Fruit fly (Drosophila melanogaster) whole organism, embryonic: ENCODE data around the gene Bcs1.

ENCODE experiments used
- Ada2b ChIP-seq: fragments of 200-800 bp; sonication (Bioruptor generic); IDR thresholded peaks from 2 replicates; pipeline ENCODE4 v1.3.6; 2022; ENCODE audit warnings: missing biosample characterization, missing genetic modification characterization
- Atf3 ChIP-seq: fragments of 200-800 bp; sonication (Bioruptor generic); optimal IDR thresholded peaks from 3 replicates; lab custom pipeline; 2016; ENCODE audit warnings: missing biosample characterization, missing genetic modification characterization
- CG1024 ChIP-seq: fragments of 200-800 bp; sonication (Bioruptor generic); IDR thresholded peaks from 2 replicates; pipeline ENCODE4 v1.3.6; 2022; ENCODE audit warnings: missing biosample characterization, missing genetic modification characterization
- CG11504 ChIP-seq: fragments of 200-800 bp; sonication (Bioruptor generic); optimal IDR thresholded peaks from 3 replicates; lab custom pipeline; 2019; ENCODE audit warnings: missing biosample characterization, mild to moderate bottlenecking, missing genetic modification characterization, moderate library complexity
- CG15269 ChIP-seq: fragments of 200-800 bp; sonication (Bioruptor generic); optimal IDR thresholded peaks from 2 replicates; lab custom pipeline; 2018; ENCODE audit warnings: missing biosample characterization, mild to moderate bottlenecking, missing genetic modification characterization, moderate library complexity
- CG1603 ChIP-seq: fragments of 200-800 bp; sonication (Bioruptor generic); optimal IDR thresholded peaks from 2 replicates; lab custom pipeline; 2019; ENCODE audit warnings: missing biosample characterization, mild to moderate bottlenecking, missing genetic modification characterization, moderate library complexity
- CG1792 ChIP-seq: fragments of 200-800 bp; sonication (Bioruptor generic); optimal IDR thresholded peaks from 2 replicates; lab custom pipeline; 2016; ENCODE audit warnings: missing biosample characterization, missing genetic modification characterization
- CG18476 ChIP-seq: fragments of 200-800 bp; sonication (Bioruptor generic); optimal IDR thresholded peaks from 2 replicates; lab custom pipeline; 2016; ENCODE audit warnings: missing biosample characterization, mild to moderate bottlenecking, missing genetic modification characterization
- CG31441 ChIP-seq: fragments of 200-800 bp; sonication (Bioruptor generic); IDR thresholded peaks from 2 replicates; pipeline ENCODE4 v1.3.6; 2022; ENCODE audit warnings: missing biosample characterization, missing genetic modification characterization
- CG34422 ChIP-seq: fragments of 200-800 bp; sonication (Bioruptor generic); IDR thresholded peaks from 3 replicates; pipeline ENCODE4 v1.3.6; 2022; ENCODE audit warnings: missing biosample characterization, missing genetic modification characterization
- CG43689 ChIP-seq: fragments of 200-800 bp; sonication (Bioruptor generic); IDR thresholded peaks from 2 replicates; pipeline ENCODE4 v1.3.6; 2022; ENCODE audit warnings: missing biosample characterization, missing genetic modification characterization
- CG5953 ChIP-seq: fragments of 200-800 bp; sonication (Bioruptor generic); IDR thresholded peaks from 2 replicates; pipeline ENCODE4 v1.3.6; 2022; ENCODE audit warnings: missing biosample characterization, missing genetic modification characterization
- CG6654 ChIP-seq: fragments of 200-800 bp; sonication (Bioruptor generic); optimal IDR thresholded peaks from 2 replicates; lab custom pipeline; 2017; ENCODE audit warnings: missing biosample characterization, mild to moderate bottlenecking, missing genetic modification characterization
- D ChIP-seq, 2 experiments: fragments of 200-800 bp in 1 of 2; fragments of >200 bp in 1 of 2; sonication (Bioruptor generic) in 1 of 2; optimal IDR thresholded peaks; 2 replicates in 1 of 2; 3 replicates in 1 of 2; lab custom pipeline; 2017; ENCODE audit warnings: mild to moderate bottlenecking in 1 of 2, missing biosample characterization in 1 of 2, missing genetic modification characterization in 1 of 2, missing genetic modification reagents in 1 of 2
- D19A ChIP-seq: fragments of 200-800 bp; optimal IDR thresholded peaks from 3 replicates; lab custom pipeline; 2019; ENCODE audit warnings: missing biosample characterization, mild to moderate bottlenecking, missing genetic modification characterization, moderate library complexity
- Dek ChIP-seq: fragments of 200-800 bp; sonication (Bioruptor generic); optimal IDR thresholded peaks from 3 replicates; lab custom pipeline; 2019; ENCODE audit warnings: missing biosample characterization, mild to moderate bottlenecking, missing genetic modification characterization, moderate library complexity
- Dp ChIP-seq: fragments of 200-800 bp; sonication (Bioruptor generic); optimal IDR thresholded peaks from 2 replicates; lab custom pipeline; 2018; ENCODE audit warnings: missing biosample characterization, mild to moderate bottlenecking, missing genetic modification characterization, moderate library complexity
- Dref ChIP-seq: fragments of 200-800 bp; sonication (Bioruptor generic); IDR thresholded peaks from 2 replicates; pipeline ENCODE4 v1.3.6; 2022; ENCODE audit warnings: missing biosample characterization, missing genetic modification characterization
- Drgx ChIP-seq: fragments of 200-800 bp; sonication (Bioruptor generic); IDR thresholded peaks from 2 replicates; pipeline ENCODE4 v1.3.6; 2022; ENCODE audit warnings: missing biosample characterization, missing genetic modification characterization
- Elba2 ChIP-seq: fragments of 200-800 bp; sonication (Bioruptor generic); optimal IDR thresholded peaks from 3 replicates; lab custom pipeline; 2016; ENCODE audit warnings: missing biosample characterization, missing genetic modification characterization
- HHEX ChIP-seq: fragments of 200-800 bp; sonication (Bioruptor generic); optimal IDR thresholded peaks from 3 replicates; lab custom pipeline; 2017; ENCODE audit warnings: missing biosample characterization, mild to moderate bottlenecking, missing genetic modification characterization, missing genetic modification reagents
- Hand ChIP-seq: fragments of 200-800 bp; sonication (Bioruptor generic); optimal IDR thresholded peaks from 2 replicates; lab custom pipeline; 2017; ENCODE audit warnings: mild to moderate bottlenecking, missing biosample characterization, missing genetic modification reagents, missing genetic modification characterization
- Myb ChIP-seq: fragments of 200-800 bp; sonication (Bioruptor generic); optimal IDR thresholded peaks from 2 replicates; lab custom pipeline; 2016; ENCODE audit warnings: missing biosample characterization, missing genetic modification characterization
- Neu2 ChIP-seq: fragments of 200-800 bp; sonication (Bioruptor generic); optimal IDR thresholded peaks from 3 replicates; lab custom pipeline; 2016; ENCODE audit warnings: missing biosample characterization, missing genetic modification characterization, borderline replicate concordance
- Pdp1 ChIP-seq, 2 experiments: fragments of 200-800 bp; sonication (Bioruptor generic); optimal IDR thresholded peaks; 3 replicates each; lab custom pipeline; 2016; ENCODE audit warnings: missing biosample characterization in 2 of 2, missing genetic modification characterization in 2 of 2, mild to moderate bottlenecking in 1 of 2, moderate library complexity in 1 of 2
- Ptx1 ChIP-seq: fragments of 200-800 bp; sonication (Bioruptor generic); IDR thresholded peaks from 2 replicates; pipeline ENCODE4 v1.3.6; 2022; ENCODE audit warnings: missing biosample characterization, missing genetic modification characterization
- Six4 ChIP-seq: fragments of 200-800 bp; sonication (Bioruptor generic); optimal IDR thresholded peaks from 2 replicates; lab custom pipeline; 2016; ENCODE audit warnings: missing biosample characterization, missing genetic modification characterization
- Sry-δ ChIP-seq: fragments of 200-800 bp; sonication (Bioruptor generic); optimal IDR thresholded peaks from 2 replicates; lab custom pipeline; 2016; ENCODE audit warnings: missing biosample characterization, missing genetic modification characterization
- Ssrp ChIP-seq: fragments of 200-800 bp; sonication (Bioruptor generic); optimal IDR thresholded peaks from 2 replicates; lab custom pipeline; 2018; ENCODE audit warnings: missing biosample characterization, mild to moderate bottlenecking, missing genetic modification characterization, moderate library complexity
- YL-1 ChIP-seq: fragments of 200-800 bp; sonication (Bioruptor generic); optimal IDR thresholded peaks from 3 replicates; lab custom pipeline; 2017; ENCODE audit warnings: missing biosample characterization, mild to moderate bottlenecking, missing genetic modification characterization
- ac ChIP-seq: fragments of 200-800 bp; sonication (Bioruptor generic); optimal IDR thresholded peaks from 3 replicates; lab custom pipeline; 2017; ENCODE audit warnings: missing biosample characterization, mild to moderate bottlenecking, missing genetic modification characterization
- bowl ChIP-seq: fragments of 200-800 bp; sonication (Bioruptor generic); IDR thresholded peaks from 2 replicates; pipeline ENCODE4 v1.3.6; 2022; ENCODE audit warnings: missing biosample characterization, missing genetic modification characterization
- corto ChIP-seq: fragments of 200-800 bp; sonication (Bioruptor generic); optimal IDR thresholded peaks from 2 replicates; lab custom pipeline; 2016; ENCODE audit warnings: missing biosample characterization, mild to moderate bottlenecking, missing genetic modification characterization, moderate library complexity
- crol ChIP-seq: fragments of 200-800 bp; sonication (Bioruptor generic); IDR thresholded peaks from 2 replicates; pipeline ENCODE4 v1.3.6; 2022; ENCODE audit warnings: missing biosample characterization, missing genetic modification characterization
- cwo ChIP-seq: fragments of 200-800 bp; sonication (Bioruptor generic); optimal IDR thresholded peaks from 3 replicates; lab custom pipeline; 2017; ENCODE audit warnings: missing biosample characterization, missing genetic modification characterization, mild to moderate bottlenecking, moderate library complexity, missing genetic modification reagents
- dati ChIP-seq: fragments of 200-800 bp; sonication (Bioruptor generic); IDR thresholded peaks from 2 replicates; pipeline ENCODE4 v1.3.6; 2022; ENCODE audit warnings: missing biosample characterization, missing genetic modification characterization
- dmrt99B ChIP-seq: fragments of 200-800 bp; sonication (Bioruptor generic); optimal IDR thresholded peaks from 2 replicates; lab custom pipeline; 2018; ENCODE audit warnings: missing biosample characterization, mild to moderate bottlenecking, missing genetic modification characterization, moderate library complexity
- ems ChIP-seq: fragments of 200-800 bp; sonication (Bioruptor generic); optimal IDR thresholded peaks from 3 replicates; lab custom pipeline; 2016; ENCODE audit warnings: missing biosample characterization, missing genetic modification characterization
- fd3F ChIP-seq: fragments of 200-800 bp; sonication (Bioruptor generic); optimal IDR thresholded peaks from 2 replicates; lab custom pipeline; 2018; ENCODE audit warnings: missing biosample characterization, mild to moderate bottlenecking, missing genetic modification characterization, moderate library complexity
- gcm ChIP-seq: fragments of 200-800 bp; sonication (Bioruptor generic); optimal IDR thresholded peaks from 2 replicates; lab custom pipeline; 2019; ENCODE audit warnings: missing biosample characterization, mild to moderate bottlenecking, missing genetic modification characterization, moderate library complexity
- otp ChIP-seq: fragments of 200-800 bp; sonication (Bioruptor generic); IDR thresholded peaks from 3 replicates; pipeline ENCODE4, ENCODE4 v1.3.6; 2022; ENCODE audit warnings: missing biosample characterization, missing genetic modification characterization
- pb ChIP-seq: fragments of 200-800 bp; sonication (Bioruptor generic); optimal IDR thresholded peaks from 3 replicates; lab custom pipeline; 2016; ENCODE audit warnings: missing biosample characterization, missing genetic modification characterization
- pfk ChIP-seq: fragments of 200-800 bp; sonication (Bioruptor generic); optimal IDR thresholded peaks from 2 replicates; lab custom pipeline; 2018; ENCODE audit warnings: missing biosample characterization, mild to moderate bottlenecking, missing genetic modification characterization, moderate library complexity
- scrt ChIP-seq: fragments of 200-800 bp; sonication (Bioruptor generic); optimal IDR thresholded peaks from 2 replicates; lab custom pipeline; 2018; ENCODE audit warnings: missing biosample characterization, mild to moderate bottlenecking, missing genetic modification characterization, moderate library complexity
- seq ChIP-seq: fragments of 200-800 bp; sonication (Bioruptor generic); IDR thresholded peaks from 2 replicates; pipeline ENCODE4 v1.3.6; 2022; ENCODE audit warnings: missing biosample characterization, missing genetic modification characterization
- sisA ChIP-seq: fragments of 200-800 bp; sonication (Bioruptor generic); IDR thresholded peaks from 2 replicates; pipeline ENCODE4 v1.3.6; 2022; ENCODE audit warnings: missing biosample characterization, missing genetic modification characterization
- sob ChIP-seq: fragments of 200-800 bp; sonication (Bioruptor generic); IDR thresholded peaks from 2 replicates; pipeline ENCODE4 v1.3.6; 2022; ENCODE audit warnings: missing biosample characterization, missing genetic modification characterization
- tna ChIP-seq: fragments of 200-800 bp; sonication (Bioruptor generic); IDR thresholded peaks from 2 replicates; pipeline ENCODE4 v1.3.6; 2022; ENCODE audit warnings: missing biosample characterization, missing genetic modification characterization; ENCODE audit not compliant: partially characterized antibody
- yki ChIP-seq: fragments of >200 bp; optimal IDR thresholded peaks from 3 replicates; lab custom pipeline; 2018
- zfh1 ChIP-seq: fragments of 200-800 bp; sonication (Bioruptor generic); IDR thresholded peaks from 3 replicates; pipeline ENCODE4 v1.3.6; 2022; ENCODE audit warnings: missing biosample characterization, missing genetic modification characterization

Bcs1 gene

dm6 chr2L:10263830-10264634, 41.6 kb downstream of the Bcs1 start, which contains the start of gene REPTOR-BP (continued):
- TF ChIP-seq zfh1 (GFP tag; lab: Robert Waterston, UW), result no peak
- TF ChIP-seq scrt (GFP tag; lab: Kevin White, UChicago), result no peak
- TF ChIP-seq Dref, result no peak
- TF ChIP-seq gcm (GFP tag; lab: Kevin White, UChicago), result no peak
- peak; percentile 89 for TF ChIP-seq pfk (GFP tag; lab: Kevin White, UChicago)
- TF ChIP-seq Ada2b (GFP tag; lab: Robert Waterston, UW), result no peak
- no peak for TF ChIP-seq Ssrp (tag; lab: Kevin White, UChicago)
- no peak for TF ChIP-seq bowl (GFP tag; lab: Robert Waterston, UW)
- TF ChIP-seq CG1603 (tag; lab: Kevin White, UChicago), result peak; percentile 99
- no peak for TF ChIP-seq Atf3 (GFP tag; lab: Kevin White, UChicago)
- TF ChIP-seq sisA (GFP tag; lab: Robert Waterston, UW), result no peak
- no peak for TF ChIP-seq Drgx (GFP tag; lab: Robert Waterston, UW)
- no peak for TF ChIP-seq dati (GFP tag; lab: Robert Waterston, UW)
- no peak for TF ChIP-seq fd3F
- no peak for TF ChIP-seq ac (GFP tag; lab: Kevin White, UChicago)
- TF ChIP-seq Myb (GFP tag; lab: Kevin White, UChicago), result no peak
- no peak for TF ChIP-seq CG5953 (GFP tag; lab: Robert Waterston, UW)
- TF ChIP-seq CG6654 (GFP tag; lab: Kevin White, UChicago), result no peak
- no peak for TF ChIP-seq CG15269
- no peak; the same call in 2 of the 3 replicates for TF ChIP-seq CG34422 (GFP tag; lab: Robert Waterston, UW)
- no peak for TF ChIP-seq D19A (tag; lab: Kevin White, UChicago)
- TF ChIP-seq CG1024 (GFP tag; lab: Robert Waterston, UW), result peak; percentile 28; the same call in 1 of the 2 replicates
- TF ChIP-seq CG43689 (GFP tag; lab: Robert Waterston, UW), result no peak
- no peak for TF ChIP-seq CG18476 (GFP tag; lab: Kevin White, UChicago)
- no peak for TF ChIP-seq Six4 (GFP tag; lab: Kevin White, UChicago)
- no peak for TF ChIP-seq otp (GFP tag; lab: Robert Waterston, UW)
- TF ChIP-seq seq (GFP tag; lab: Robert Waterston, UW), result no peak
- TF ChIP-seq Ptx1, result no peak
- TF ChIP-seq cwo (GFP tag; lab: Kevin White, UChicago), result no peak
- no peak for TF ChIP-seq CG1792
- peak; percentile 48 for TF ChIP-seq Elba2 (GFP tag; lab: Kevin White, UChicago)
- TF ChIP-seq Hand (GFP tag; lab: Kevin White, UChicago), result no peak
- no peak for TF ChIP-seq Dek (tag; lab: Kevin White, UChicago)
- no peak for TF ChIP-seq pb (GFP tag; lab: Kevin White, UChicago)
- TF ChIP-seq Sry-δ (GFP tag; lab: Kevin White, UChicago), result no peak
- TF ChIP-seq Pdp1 (GFP tag; optimal IDR thresholded peaks at IDR 0.05; lab: Kevin White, UChicago), result peak in 1 of 2 experiments; percentile 18
- peak; percentile 76 for TF ChIP-seq corto (GFP tag; lab: Kevin White, UChicago)
- TF ChIP-seq D (optimal IDR thresholded peaks at IDR 0.05; lab: Kevin White, UChicago), result no peak
- TF ChIP-seq D (GFP tag; optimal IDR thresholded peaks at IDR 0.05; lab: Kevin White, UChicago), result no peak
- TF ChIP-seq crol (GFP tag; lab: Robert Waterston, UW), result no peak
- no peak for TF ChIP-seq CG11504 (tag; lab: Kevin White, UChicago)
- TF ChIP-seq HHEX, result no peak
- no peak for TF ChIP-seq ems (GFP tag; lab: Kevin White, UChicago)
- peak; percentile 41 for TF ChIP-seq Dp (GFP tag; lab: Kevin White, UChicago)
- TF ChIP-seq yki (lab: Kevin White, UChicago), result no peak
- TF ChIP-seq sob (GFP tag; lab: Robert Waterston, UW), result no peak
- no peak for TF ChIP-seq Neu2 (GFP tag; lab: Kevin White, UChicago)
- TF ChIP-seq YL-1, result peak; percentile 76
- no peak for TF ChIP-seq dmrt99B (tag; lab: Kevin White, UChicago)
- no peak for TF ChIP-seq CG31441 (GFP tag; lab: Robert Waterston, UW)
- TF ChIP-seq tna (GFP tag; lab: Robert Waterston, UW), result no peak
